Fruit fly (Drosophila melanogaster): ENCODE data around the gene P5cr.

DNA sequence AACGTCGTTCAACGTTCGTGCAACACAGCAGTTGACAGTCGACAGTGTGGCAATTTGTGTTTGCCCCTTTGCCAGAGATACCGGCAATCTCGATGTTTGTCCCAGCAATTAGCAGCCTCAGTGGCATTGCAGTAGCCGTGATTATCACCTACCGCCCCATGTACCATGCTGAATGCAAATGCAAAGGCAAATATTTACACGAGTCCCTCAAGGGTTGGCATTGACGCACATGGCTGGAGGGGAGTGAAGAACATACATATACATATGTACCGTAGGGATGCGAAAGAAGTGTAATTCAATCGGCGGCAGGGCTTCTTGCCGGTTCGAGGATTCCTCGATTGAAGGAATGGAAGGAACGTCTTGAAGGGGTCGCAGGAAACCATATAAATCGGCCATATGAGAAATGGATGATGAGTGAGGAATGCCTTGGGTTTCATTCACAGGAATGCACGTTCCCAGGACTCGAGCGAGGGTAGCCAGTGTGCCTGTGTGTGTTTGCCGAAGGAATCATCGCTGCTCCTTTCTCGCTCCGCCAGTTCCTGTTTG, 28.8 kb upstream of the P5cr start:
- TF ChIP-seq jim (GFP tag; optimal IDR thresholded peaks at IDR 0.05) = no peak
- TF ChIP-seq pan (optimal IDR thresholded peaks at IDR 0.05) = no peak
- no peak for TF ChIP-seq Myc (optimal IDR thresholded peaks at IDR 0.05)
- no peak for TF ChIP-seq OdsH (GFP tag; optimal IDR thresholded peaks at IDR 0.05)
- no peak for TF ChIP-seq Vsx2 (GFP tag; optimal IDR thresholded peaks at IDR 0.05; ENCODE audit: partially characterized antibody)
- TF ChIP-seq Rel (GFP tag; optimal IDR thresholded peaks at IDR 0.05) = no peak
- TF ChIP-seq Rel (tag; optimal IDR thresholded peaks at IDR 0.05) = no peak
- no peak for TF ChIP-seq sv (GFP tag; optimal IDR thresholded peaks at IDR 0.05)
- TF ChIP-seq dmrt93B (GFP tag; optimal IDR thresholded peaks at IDR 0.05) = no peak
- no peak for TF ChIP-seq Hr83 (GFP tag; optimal IDR thresholded peaks at IDR 0.05; ENCODE audit: poor library complexity, severe bottlenecking)
- TF ChIP-seq lola (GFP tag; optimal IDR thresholded peaks at IDR 0.05) = no peak
- no peak for TF ChIP-seq br (GFP tag; optimal IDR thresholded peaks at IDR 0.05)

All from whole organism, wandering third instar larva.